Worm (Caenorhabditis elegans): Measurements from ENCODE around the gene abcx-1.

- TF ChIP-seq elt-1 (tag; optimal IDR thresholded peaks at IDR 0.05), result no peak
- no peak for TF ChIP-seq ama-1 (optimal IDR thresholded peaks at IDR 0.05)
- no peak for TF ChIP-seq ztf-11 (tag; optimal IDR thresholded peaks at IDR 0.05)
Observed at ce11 chrII:6523940-6524339, 8.0 kb upstream of the abcx-1 start.

Measured in whole organism, L2 larva.